Fruit fly (Drosophila melanogaster) whole organism, embryonic: Measurements from ENCODE around the gene CG43322.
A peak's percentile ranks its signal among the peaks of the same experiment; 100 is the strongest.

ENCODE experiments used
- Atf3 ChIP-seq: fragments of 200-800 bp; sonication (Bioruptor generic); optimal IDR thresholded peaks from 3 replicates; lab custom pipeline; 2016; ENCODE audit warnings: missing biosample characterization, missing genetic modification characterization
- Atf6 ChIP-seq: fragments of 200-800 bp; sonication (Bioruptor generic); IDR thresholded peaks from 2 replicates; pipeline ENCODE4 v1.3.6; 2022; ENCODE audit warnings: missing biosample characterization, missing genetic modification characterization
- Bdp1 ChIP-seq: fragments of 200-800 bp; sonication (Bioruptor generic); optimal IDR thresholded peaks from 3 replicates; lab custom pipeline; 2016; ENCODE audit warnings: missing biosample characterization, missing genetic modification characterization
- CG1024 ChIP-seq: fragments of 200-800 bp; sonication (Bioruptor generic); IDR thresholded peaks from 2 replicates; pipeline ENCODE4 v1.3.6; 2022; ENCODE audit warnings: missing biosample characterization, missing genetic modification characterization
- CG11723 ChIP-seq: fragments of 200-800 bp; sonication (Bioruptor generic); optimal IDR thresholded peaks from 2 replicates; lab custom pipeline; 2017; ENCODE audit warnings: missing biosample characterization, mild to moderate bottlenecking, missing genetic modification characterization
- CG12236 ChIP-seq: fragments of 200-800 bp; sonication (Bioruptor generic); optimal IDR thresholded peaks from 2 replicates; lab custom pipeline; 2016; ENCODE audit warnings: missing biosample characterization, missing genetic modification characterization
- CG12744 ChIP-seq: fragments of 200-800 bp; sonication (Bioruptor generic); optimal IDR thresholded peaks from 2 replicates; lab custom pipeline; 2016; ENCODE audit warnings: missing biosample characterization, missing genetic modification characterization
- CG13775 ChIP-seq: fragments of 200-800 bp; sonication (Bioruptor generic); optimal IDR thresholded peaks from 3 replicates; lab custom pipeline; 2017; ENCODE audit warnings: missing biosample characterization, mild to moderate bottlenecking, missing genetic modification characterization
- CG13894 ChIP-seq: fragments of 200-800 bp; sonication (Bioruptor generic); optimal IDR thresholded peaks from 3 replicates; lab custom pipeline; 2018; ENCODE audit warnings: missing biosample characterization, mild to moderate bottlenecking, missing genetic modification characterization, moderate library complexity
- CG17328 ChIP-seq: fragments of 200-800 bp; sonication (Bioruptor generic); IDR thresholded peaks from 2 replicates; pipeline ENCODE4 v1.3.6; 2022; ENCODE audit warnings: missing biosample characterization, missing genetic modification characterization
- CG17912 ChIP-seq: fragments of 200-800 bp; sonication (Bioruptor generic); optimal IDR thresholded peaks from 2 replicates; lab custom pipeline; 2018; ENCODE audit warnings: missing biosample characterization, mild to moderate bottlenecking, missing genetic modification characterization
- CG2678 ChIP-seq: fragments of 200-800 bp; sonication (Bioruptor generic); optimal IDR thresholded peaks from 3 replicates; lab custom pipeline; 2019; ENCODE audit warnings: missing biosample characterization, mild to moderate bottlenecking, missing genetic modification characterization, moderate library complexity
- CG2875 ChIP-seq: fragments of 200-800 bp; sonication (Bioruptor generic); optimal IDR thresholded peaks from 2 replicates; lab custom pipeline; 2017; ENCODE audit warnings: missing biosample characterization, mild to moderate bottlenecking, missing genetic modification characterization, missing genetic modification reagents
- CG2889 ChIP-seq: fragments of 200-800 bp; sonication (Bioruptor generic); IDR thresholded peaks from 3 replicates; pipeline ENCODE4 v1.3.6; 2022; ENCODE audit warnings: missing biosample characterization, missing genetic modification characterization
- CG31441 ChIP-seq: fragments of 200-800 bp; sonication (Bioruptor generic); IDR thresholded peaks from 2 replicates; pipeline ENCODE4 v1.3.6; 2022; ENCODE audit warnings: missing biosample characterization, missing genetic modification characterization
- CG3281 ChIP-seq: fragments of 200-800 bp; sonication (Bioruptor generic); optimal IDR thresholded peaks from 3 replicates; lab custom pipeline; 2017; ENCODE audit warnings: missing biosample characterization, mild to moderate bottlenecking, missing genetic modification characterization
- CG4730 ChIP-seq: fragments of 200-800 bp; sonication (Bioruptor generic); IDR thresholded peaks from 2 replicates; pipeline ENCODE4 v1.3.6; 2022; ENCODE audit warnings: missing biosample characterization, missing genetic modification characterization
- CG6683 ChIP-seq: fragments of 200-800 bp; sonication (Bioruptor generic); optimal IDR thresholded peaks from 2 replicates; lab custom pipeline; 2017; ENCODE audit warnings: missing biosample characterization, mild to moderate bottlenecking, missing genetic modification characterization, missing genetic modification reagents
- CG7556 ChIP-seq: fragments of 200-800 bp; sonication (Bioruptor generic); optimal IDR thresholded peaks from 2 replicates; lab custom pipeline; 2017; ENCODE audit warnings: missing biosample characterization, mild to moderate bottlenecking, missing genetic modification characterization
- CG7839 ChIP-seq: fragments of 200-800 bp; sonication (Bioruptor generic); optimal IDR thresholded peaks from 3 replicates; lab custom pipeline; 2018; ENCODE audit warnings: missing biosample characterization, mild to moderate bottlenecking, missing genetic modification characterization, moderate library complexity
- CG9215 ChIP-seq: fragments of 200-800 bp; sonication (Bioruptor generic); IDR thresholded peaks from 2 replicates; pipeline ENCODE4 v1.3.6; 2022; ENCODE audit warnings: missing biosample characterization, missing genetic modification characterization
- Dek ChIP-seq: fragments of 200-800 bp; sonication (Bioruptor generic); optimal IDR thresholded peaks from 3 replicates; lab custom pipeline; 2019; ENCODE audit warnings: missing biosample characterization, mild to moderate bottlenecking, missing genetic modification characterization, moderate library complexity
- H2.0 ChIP-seq: fragments of 200-800 bp; sonication (Bioruptor generic); IDR thresholded peaks from 2 replicates; pipeline ENCODE4 v1.3.6; 2022; ENCODE audit warnings: missing biosample characterization, missing genetic modification characterization
- HLHmδ ChIP-seq: fragments of 200-800 bp; sonication (Bioruptor generic); optimal IDR thresholded peaks from 2 replicates; lab custom pipeline; 2018; ENCODE audit warnings: missing biosample characterization, mild to moderate bottlenecking, missing genetic modification characterization, moderate library complexity
- Hr51 ChIP-seq, 2 experiments: fragments of 200-800 bp; sonication (Bioruptor generic); optimal IDR thresholded peaks; 2 replicates in 1 of 2; 3 replicates in 1 of 2; lab custom pipeline; 2016 to 2018; ENCODE audit warnings: missing biosample characterization in 2 of 2, missing genetic modification characterization in 2 of 2, mild to moderate bottlenecking in 1 of 2, moderate library complexity in 1 of 2
- MBD-R2 ChIP-seq: fragments of 200-800 bp; sonication (Bioruptor generic); IDR thresholded peaks from 2 replicates; pipeline ENCODE4 v1.3.6; 2022; ENCODE audit warnings: missing biosample characterization, missing genetic modification characterization
- Mes4 ChIP-seq: fragments of 200-800 bp; sonication (Bioruptor generic); optimal IDR thresholded peaks from 2 replicates; lab custom pipeline; 2016; ENCODE audit warnings: missing biosample characterization, missing genetic modification characterization
- NFAT ChIP-seq: fragments of 200-800 bp; sonication (Bioruptor generic); IDR thresholded peaks from 2 replicates; pipeline ENCODE4 v1.3.6; 2022; ENCODE audit warnings: missing biosample characterization, missing genetic modification characterization
- Nf-YB ChIP-seq: fragments of 200-800 bp; sonication (Bioruptor generic); optimal IDR thresholded peaks from 3 replicates; lab custom pipeline; 2019; ENCODE audit warnings: missing biosample characterization, mild to moderate bottlenecking, missing genetic modification characterization, moderate library complexity
- Nf-YC ChIP-seq: fragments of 200-800 bp; optimal IDR thresholded peaks from 3 replicates; lab custom pipeline; 2019; ENCODE audit warnings: missing biosample characterization, mild to moderate bottlenecking, missing genetic modification characterization, moderate library complexity
- Opbp ChIP-seq: fragments of 200-800 bp; sonication (Bioruptor generic); IDR thresholded peaks from 3 replicates; pipeline ENCODE4 v1.3.6; 2022; ENCODE audit warnings: missing biosample characterization, missing genetic modification characterization; ENCODE audit not compliant: partially characterized antibody
- Pdp1 ChIP-seq, 2 experiments: fragments of 200-800 bp; sonication (Bioruptor generic); optimal IDR thresholded peaks; 3 replicates each; lab custom pipeline; 2016; ENCODE audit warnings: missing biosample characterization in 2 of 2, missing genetic modification characterization in 2 of 2, mild to moderate bottlenecking in 1 of 2, moderate library complexity in 1 of 2
- YL-1 ChIP-seq: fragments of 200-800 bp; sonication (Bioruptor generic); optimal IDR thresholded peaks from 3 replicates; lab custom pipeline; 2017; ENCODE audit warnings: missing biosample characterization, mild to moderate bottlenecking, missing genetic modification characterization
- ara ChIP-seq: fragments of 200-800 bp; sonication (Bioruptor generic); IDR thresholded peaks from 2 replicates; pipeline ENCODE4 v1.3.6; 2022; ENCODE audit warnings: missing biosample characterization, missing genetic modification characterization
- bsh ChIP-seq, 2 experiments: fragments of 200-800 bp; sonication (Bioruptor generic); optimal IDR thresholded peaks; 2 replicates each; lab custom pipeline; 2017 to 2018; ENCODE audit warnings: mild to moderate bottlenecking in 2 of 2, missing biosample characterization in 2 of 2, missing genetic modification characterization in 2 of 2, moderate library complexity in 1 of 2
- caup ChIP-seq: fragments of 200-800 bp; sonication (Bioruptor generic); optimal IDR thresholded peaks from 3 replicates; lab custom pipeline; 2017; ENCODE audit warnings: missing biosample characterization, mild to moderate bottlenecking, missing genetic modification characterization, moderate library complexity; ENCODE audit not compliant: severe bottlenecking
- dmrt11E ChIP-seq: fragments of 200-800 bp; sonication (Bioruptor generic); optimal IDR thresholded peaks from 3 replicates; lab custom pipeline; 2018; ENCODE audit warnings: missing biosample characterization, mild to moderate bottlenecking, missing genetic modification characterization, moderate library complexity
- ems ChIP-seq: fragments of 200-800 bp; sonication (Bioruptor generic); optimal IDR thresholded peaks from 3 replicates; lab custom pipeline; 2016; ENCODE audit warnings: missing biosample characterization, missing genetic modification characterization
- lab ChIP-seq: fragments of 200-800 bp; sonication (Bioruptor generic); optimal IDR thresholded peaks from 3 replicates; lab custom pipeline; 2017; ENCODE audit warnings: missing biosample characterization, missing genetic modification characterization, mild to moderate bottlenecking, moderate library complexity, missing genetic modification reagents
- lilli ChIP-seq: fragments of 200-800 bp; sonication (Bioruptor generic); optimal IDR thresholded peaks from 3 replicates; lab custom pipeline; 2016; ENCODE audit warnings: missing biosample characterization, missing genetic modification characterization
- lov ChIP-seq, 2 experiments: fragments of 200-800 bp in 1 of 2; fragments of >200 bp in 1 of 2; sonication (Bioruptor generic) in 1 of 2; IDR thresholded peaks in 1 of 2; optimal IDR thresholded peaks in 1 of 2; 2 replicates in 1 of 2; 3 replicates in 1 of 2; pipeline versions ENCODE4 v1.3.6 to Lab custom; 2017 to 2022; ENCODE audit warnings: missing biosample characterization in 1 of 2, missing genetic modification characterization in 1 of 2
- nmo ChIP-seq: fragments of 200-800 bp; sonication (Bioruptor generic); optimal IDR thresholded peaks from 2 replicates; lab custom pipeline; 2018; ENCODE audit warnings: missing biosample characterization, mild to moderate bottlenecking, missing genetic modification characterization, moderate library complexity
- otp ChIP-seq: fragments of 200-800 bp; sonication (Bioruptor generic); IDR thresholded peaks from 3 replicates; pipeline ENCODE4, ENCODE4 v1.3.6; 2022; ENCODE audit warnings: missing biosample characterization, missing genetic modification characterization
- p53 ChIP-seq: fragments of 200-800 bp; sonication (Bioruptor generic); optimal IDR thresholded peaks from 2 replicates; lab custom pipeline; 2016; ENCODE audit warnings: missing biosample characterization, missing genetic modification characterization
- pros ChIP-seq: fragments of 200-800 bp; sonication (Bioruptor generic); optimal IDR thresholded peaks from 3 replicates; lab custom pipeline; 2019; ENCODE audit warnings: missing biosample characterization, mild to moderate bottlenecking, missing genetic modification characterization, moderate library complexity
- toy ChIP-seq: fragments of 200-800 bp; sonication (Bioruptor generic); IDR thresholded peaks from 2 replicates; pipeline ENCODE4 v1.3.6; 2022; ENCODE audit warnings: missing biosample characterization, missing genetic modification characterization

The CG43322 gene

dm6 chr2L:7043039-7043905, 30.1 kb downstream of the CG43322 start (continued):
- TF ChIP-seq CG13894, result no peak
- no peak for TF ChIP-seq Opbp
- TF ChIP-seq CG2875 (GFP tag; lab: Kevin White, UChicago), result peak; percentile 76
- TF ChIP-seq ara (GFP tag; lab: Robert Waterston, UW), result 0 out of 2 replicates have a peak, but pooled peaks have one; percentile 39
- TF ChIP-seq CG7839, result peak; percentile 27
- peak; percentile 20 for TF ChIP-seq pros (GFP tag; lab: Kevin White, UChicago)
- TF ChIP-seq Bdp1 (GFP tag; lab: Kevin White, UChicago), result peak; percentile 30
- no peak for TF ChIP-seq Dek (tag; lab: Kevin White, UChicago)
- TF ChIP-seq CG17912, result peak; percentile 66
- peak; percentile 42; the same call in 1 of the 2 replicates for TF ChIP-seq CG17328 (GFP tag; lab: Robert Waterston, UW)
- TF ChIP-seq CG31441, result 0 out of 2 replicates have a peak, but pooled peaks have one; percentile 17
- no peak for TF ChIP-seq CG4730 (GFP tag; lab: Robert Waterston, UW)
- TF ChIP-seq CG6683 (GFP tag; lab: Kevin White, UChicago), result no peak
- peak; percentile 31 for TF ChIP-seq CG7556 (GFP tag; lab: Kevin White, UChicago)
- no peak for TF ChIP-seq toy (GFP tag; lab: Robert Waterston, UW)
- peak in 1 of 2 experiments; percentile 15 for TF ChIP-seq Hr51 (GFP tag; optimal IDR thresholded peaks at IDR 0.05; lab: Kevin White, UChicago)
- TF ChIP-seq dmrt11E (tag; lab: Kevin White, UChicago), result peak; percentile 52
- TF ChIP-seq CG12236 (GFP tag; lab: Kevin White, UChicago), result peak; percentile 33
- no peak for TF ChIP-seq CG9215
- TF ChIP-seq otp (GFP tag; lab: Robert Waterston, UW), result peak; percentile 73
- peak; percentile 33 for TF ChIP-seq CG3281 (GFP tag; lab: Kevin White, UChicago)
- TF ChIP-seq lilli (GFP tag; lab: Kevin White, UChicago), result peak; percentile 24
- no peak for TF ChIP-seq p53 (GFP tag; lab: Kevin White, UChicago)
- peak; percentile 6 for TF ChIP-seq CG13775
- TF ChIP-seq CG1024 (GFP tag; lab: Robert Waterston, UW), result peak; percentile 36; the same call in 1 of the 2 replicates
- TF ChIP-seq Nf-YB (GFP tag; lab: Kevin White, UChicago), result peak; percentile 9
- peak; percentile 57 for TF ChIP-seq HLHmδ (GFP tag; lab: Kevin White, UChicago)
- no peak for TF ChIP-seq Nf-YC (tag; lab: Kevin White, UChicago)
- TF ChIP-seq lov (optimal IDR thresholded peaks at IDR 0.05; lab: Kevin White, UChicago), result no peak
- TF ChIP-seq lov (GFP tag; IDR thresholded peaks at IDR 0.05; lab: Robert Waterston, UW), result peak; percentile 81; the same call in 1 of the 3 replicates
- no peak for TF ChIP-seq Atf6
- 0 out of 3 replicates have a peak, but pooled peaks have one; percentile 51 for TF ChIP-seq CG2889
- TF ChIP-seq Pdp1 (GFP tag; optimal IDR thresholded peaks at IDR 0.05; lab: Kevin White, UChicago), result peak; percentile 7 to 94
- TF ChIP-seq CG11723 (GFP tag; lab: Kevin White, UChicago), result peak; percentile 51
- TF ChIP-seq nmo (GFP tag; lab: Kevin White, UChicago), result no peak
- TF ChIP-seq MBD-R2 (GFP tag; lab: Robert Waterston, UW), result 0 out of 2 replicates have a peak, but pooled peaks have one; percentile 6
- TF ChIP-seq H2.0 (GFP tag; lab: Robert Waterston, UW), result no peak
- no peak for TF ChIP-seq ems (GFP tag; lab: Kevin White, UChicago)
- TF ChIP-seq caup (GFP tag; lab: Kevin White, UChicago), result no peak
- peak; percentile 52 for TF ChIP-seq Mes4 (GFP tag; lab: Kevin White, UChicago)
- peak; percentile 45 for TF ChIP-seq CG2678 (tag; lab: Kevin White, UChicago)
- TF ChIP-seq NFAT (GFP tag; lab: Robert Waterston, UW), result 0 out of 2 replicates have a peak, but pooled peaks have one; percentile 24
- TF ChIP-seq lab (GFP tag; lab: Kevin White, UChicago), result no peak
- TF ChIP-seq bsh (GFP tag; optimal IDR thresholded peaks at IDR 0.05; lab: Kevin White, UChicago), result peak in 1 of 2 experiments; percentile 76
- no peak for TF ChIP-seq Atf3 (GFP tag; lab: Kevin White, UChicago)
- TF ChIP-seq CG12744, result no peak
- TF ChIP-seq YL-1, result peak; percentile 31
